Worm (Caenorhabditis elegans) whole organism, L2 larva: ENCODE data around the gene sri-39.
"Not testable (repeated sequence)": the region's sequence is repeated elsewhere in the genome, so short reads cannot be mapped to it uniquely, and the experiment has no call there.

ENCODE experiments used
- ama-1 ChIP-seq: fragments of 150-350 bp; optimal IDR thresholded peaks from 2 replicates; lab custom pipeline; 2018; ENCODE audit warnings: inconsistent platforms
- elt-3 ChIP-seq: sonication (generic microtip); optimal IDR thresholded peaks from 2 replicates; lab custom pipeline; 2017; ENCODE audit warnings: missing biosample characterization, missing genetic modification characterization
- fos-1 ChIP-seq: fragments of 150-350 bp; optimal IDR thresholded peaks from 2 replicates; lab custom pipeline; 2014; ENCODE audit warnings: missing biosample characterization, missing genetic modification characterization
- lin-11 ChIP-seq: fragments of 150-350 bp; sonication (generic microtip); optimal IDR thresholded peaks from 2 replicates; lab custom pipeline; 2014; ENCODE audit warnings: missing biosample characterization, missing genetic modification characterization, inconsistent platforms, mixed read lengths
- lin-39 ChIP-seq: fragments of 150-350 bp; optimal IDR thresholded peaks from 2 replicates; lab custom pipeline; 2014; ENCODE audit warnings: missing biosample characterization, missing genetic modification reagents, missing genetic modification characterization
- mdl-1 ChIP-seq, 2 experiments: fragments of 150-350 bp in 1 of 2; sonication (generic microtip) in 1 of 2; optimal IDR thresholded peaks; 2 replicates each; lab custom pipeline; 2017; ENCODE audit warnings: missing biosample characterization in 2 of 2, missing genetic modification characterization in 2 of 2
- nhr-11 ChIP-seq: fragments of 150-350 bp; optimal IDR thresholded peaks from 2 replicates; lab custom pipeline; 2014; ENCODE audit warnings: missing biosample characterization, missing genetic modification characterization
- nhr-23 ChIP-seq: fragments of 150-350 bp; optimal IDR thresholded peaks from 2 replicates; lab custom pipeline; 2014; ENCODE audit warnings: missing biosample characterization, missing genetic modification reagents, missing genetic modification characterization
- nhr-237 ChIP-seq: fragments of 150-350 bp; optimal IDR thresholded peaks from 2 replicates; lab custom pipeline; 2014; ENCODE audit warnings: missing biosample characterization, missing genetic modification characterization
- nhr-77 ChIP-seq: fragments of 150-350 bp; optimal IDR thresholded peaks from 2 replicates; lab custom pipeline; 2014; ENCODE audit warnings: missing biosample characterization, missing genetic modification characterization
- peb-1 ChIP-seq: fragments of 150-350 bp; optimal IDR thresholded peaks from 2 replicates; lab custom pipeline; 2014; ENCODE audit warnings: missing biosample characterization, missing genetic modification characterization
- sma-9 ChIP-seq, 2 experiments: fragments of 150-350 bp in 1 of 2; sonication (generic microtip) in 1 of 2; optimal IDR thresholded peaks; 2 replicates each; lab custom pipeline; 2014 to 2016; ENCODE audit warnings: missing genetic modification characterization in 2 of 2, mild to moderate bottlenecking in 1 of 2, missing biosample characterization in 1 of 2, missing compliant biosample characterization in 1 of 2, missing genetic modification reagents in 1 of 2, moderate library complexity in 1 of 2
- unc-39 ChIP-seq: fragments of 150-350 bp; optimal IDR thresholded peaks from 2 replicates; lab custom pipeline; 2014; ENCODE audit warnings: missing biosample characterization, missing genetic modification characterization
- zag-1 ChIP-seq: fragments of 150-350 bp; optimal IDR thresholded peaks from 2 replicates; lab custom pipeline; 2014; ENCODE audit warnings: missing biosample characterization, missing genetic modification characterization

- TF ChIP-seq peb-1 (tag; lab: Kevin White, UChicago); unc-39 (tag; lab: Kevin White, UChicago); nhr-23 (tag; lab: Kevin White, UChicago); zag-1 (tag; lab: Kevin White, UChicago); lin-39 (tag; lab: Kevin White, UChicago); ama-1 (lab: Kevin White, UChicago); nhr-237; lin-11; nhr-11; nhr-77 (tag; lab: Kevin White, UChicago); sma-9 (GFP tag; optimal IDR thresholded peaks at IDR 0.05; lab: Kevin White, UChicago); sma-9 (tag; optimal IDR thresholded peaks at IDR 0.05; lab: Kevin White, UChicago); elt-3 (tag; lab: Kevin White, UChicago); fos-1 (tag; lab: Kevin White, UChicago); mdl-1 (tag; optimal IDR thresholded peaks at IDR 0.05; lab: Kevin White, UChicago): not testable (repeated sequence)
Measured at ce11 chrII:2622936-2623452, 35.7 kb downstream of the sri-39 start, which contains the start of gene D2062.4.
